Fruit fly (Drosophila melanogaster) whole organism, wandering third instar larva: Measurements from ENCODE around the gene CG13838.
A peak's percentile ranks its signal among the peaks of the same experiment; 100 is the strongest.

ENCODE experiments used
- Abd-B ChIP-seq: fragments of >200 bp; optimal IDR thresholded peaks from 2 replicates; lab custom pipeline; 2017; ENCODE audit warnings: missing biosample characterization, missing genetic modification characterization
- CG32264 ChIP-seq: fragments of 200-800 bp; sonication (Bioruptor generic); optimal IDR thresholded peaks from 2 replicates; lab custom pipeline; 2016; ENCODE audit warnings: missing biosample characterization, missing genetic modification characterization
- CG9705 ChIP-seq: fragments of 200-800 bp; sonication (Bioruptor generic); optimal IDR thresholded peaks from 2 replicates; lab custom pipeline; 2018; ENCODE audit warnings: missing biosample characterization, mild to moderate bottlenecking, missing genetic modification characterization
- CrebA ChIP-seq: fragments of 200-800 bp; sonication (Bioruptor generic); optimal IDR thresholded peaks from 2 replicates; lab custom pipeline; 2016; ENCODE audit warnings: missing biosample characterization, mild to moderate bottlenecking, missing genetic modification characterization, borderline replicate concordance
- Dfd ChIP-seq: fragments of >200 bp; optimal IDR thresholded peaks from 2 replicates; lab custom pipeline; 2017; ENCODE audit warnings: missing biosample characterization, missing genetic modification characterization
- Dif ChIP-seq: fragments of 200-275, 200-300 bp; sonication (Bioruptor generic); optimal IDR thresholded peaks from 2 replicates; lab custom pipeline; 2018; ENCODE audit warnings: missing biosample characterization, missing genetic modification characterization; ENCODE audit not compliant: partially characterized antibody
- GATAd ChIP-seq: sonication (Bioruptor generic); optimal IDR thresholded peaks from 2 replicates; lab custom pipeline; 2016; ENCODE audit warnings: missing biosample characterization, missing genetic modification characterization
- HLH106 ChIP-seq: fragments of 200-800 bp; optimal IDR thresholded peaks from 3 replicates; lab custom pipeline; 2019; ENCODE audit warnings: missing biosample characterization, mild to moderate bottlenecking, missing genetic modification characterization, moderate library complexity
- Hnf4 ChIP-seq: fragments of 200-800 bp; sonication (Bioruptor generic); optimal IDR thresholded peaks from 2 replicates; lab custom pipeline; 2016; ENCODE audit warnings: missing biosample characterization, mild to moderate bottlenecking, missing genetic modification characterization
- Hr78 ChIP-seq: fragments of >200 bp; optimal IDR thresholded peaks from 2 replicates; lab custom pipeline; 2017; ENCODE audit warnings: missing biosample characterization, missing genetic modification characterization
- Hr83 ChIP-seq: fragments of 200-300 bp; sonication (Bioruptor generic); optimal IDR thresholded peaks from 2 replicates; lab custom pipeline; 2016; ENCODE audit warnings: missing biosample characterization, mild to moderate bottlenecking, missing genetic modification characterization, moderate library complexity; ENCODE audit not compliant: poor library complexity, severe bottlenecking
- Jra ChIP-seq: sonication (Bioruptor generic); optimal IDR thresholded peaks from 2 replicates; lab custom pipeline; 2016; ENCODE audit warnings: missing biosample characterization, missing genetic modification characterization
- Mio ChIP-seq: sonication (Bioruptor generic); optimal IDR thresholded peaks from 2 replicates; lab custom pipeline; 2016; ENCODE audit warnings: missing biosample characterization, missing genetic modification characterization
- Myc ChIP-seq: fragments of >200 bp; optimal IDR thresholded peaks from 2 replicates; lab custom pipeline; 2017
- N ChIP-seq: fragments of >200 bp; optimal IDR thresholded peaks from 2 replicates; lab custom pipeline; 2018; ENCODE audit warnings: missing biosample characterization, missing external identifiers, missing genetic modification characterization
- OdsH ChIP-seq: fragments of 200-800 bp; sonication (Bioruptor generic); optimal IDR thresholded peaks from 2 replicates; lab custom pipeline; 2016; ENCODE audit warnings: missing biosample characterization, mild to moderate bottlenecking, missing genetic modification characterization
- Rel ChIP-seq, 2 experiments: fragments of 200-800 bp; sonication (Bioruptor generic) in 1 of 2; optimal IDR thresholded peaks; 2 replicates in 1 of 2; 3 replicates in 1 of 2; lab custom pipeline; 2016 to 2019; ENCODE audit warnings: mild to moderate bottlenecking in 2 of 2, missing biosample characterization in 2 of 2, missing genetic modification characterization in 2 of 2, moderate library complexity in 1 of 2
- Sp1 ChIP-seq: fragments of 200-800 bp; sonication (Bioruptor generic); optimal IDR thresholded peaks from 3 replicates; lab custom pipeline; 2019; ENCODE audit warnings: missing biosample characterization, mild to moderate bottlenecking, missing genetic modification characterization, moderate library complexity
- Vsx2 ChIP-seq: fragments of 200-300, 225-300 bp; sonication (Bioruptor generic); optimal IDR thresholded peaks from 2 replicates; lab custom pipeline; 2018; ENCODE audit warnings: missing biosample characterization, missing genetic modification characterization; ENCODE audit not compliant: partially characterized antibody
- br ChIP-seq: fragments of 200-800 bp; sonication (Bioruptor generic); optimal IDR thresholded peaks from 2 replicates; lab custom pipeline; 2016; ENCODE audit warnings: missing biosample characterization, missing genetic modification characterization
- brk ChIP-seq: fragments of 200-800 bp; sonication (Bioruptor generic); optimal IDR thresholded peaks from 2 replicates; lab custom pipeline; 2016; ENCODE audit warnings: missing biosample characterization, mild to moderate bottlenecking, missing genetic modification characterization
- dl ChIP-seq, 2 experiments: fragments of 175-275, 200-275 bp in 1 of 2; fragments of 200-275 bp in 1 of 2; sonication (Bioruptor generic); optimal IDR thresholded peaks; lab custom pipeline; 2018; ENCODE audit warnings: mild to moderate bottlenecking in 2 of 2, missing biosample characterization in 2 of 2, missing genetic modification characterization in 2 of 2, moderate library complexity in 2 of 2; ENCODE audit not compliant: partially characterized antibody in 2 of 2, insufficient read depth in 1 of 2
- dmrt93B ChIP-seq: fragments of 200-800 bp; sonication (Bioruptor generic); optimal IDR thresholded peaks from 2 replicates; lab custom pipeline; 2018; ENCODE audit warnings: missing biosample characterization, mild to moderate bottlenecking, missing genetic modification characterization
- dsf ChIP-seq: sonication (Bioruptor generic); optimal IDR thresholded peaks from 2 replicates; lab custom pipeline; 2016; ENCODE audit warnings: missing biosample characterization, missing genetic modification characterization, borderline replicate concordance
- ey ChIP-seq: fragments of 200-800 bp; sonication (Bioruptor generic); optimal IDR thresholded peaks from 2 replicates; lab custom pipeline; 2016; ENCODE audit warnings: missing biosample characterization, missing genetic modification characterization
- foxo ChIP-seq, 2 experiments: fragments of 200-800 bp; sonication (Bioruptor generic); optimal IDR thresholded peaks; 2 replicates in 1 of 2; 3 replicates in 1 of 2; lab custom pipeline; 2016 to 2017; ENCODE audit warnings: missing biosample characterization in 2 of 2, missing genetic modification characterization in 2 of 2
- fru ChIP-seq: fragments of 200-800 bp; sonication (Bioruptor generic); optimal IDR thresholded peaks from 3 replicates; lab custom pipeline; 2016; ENCODE audit warnings: missing biosample characterization, mild to moderate bottlenecking, missing genetic modification characterization
- h ChIP-seq: fragments of 200-800 bp; sonication (Bioruptor generic); optimal IDR thresholded peaks from 3 replicates; lab custom pipeline; 2016; ENCODE audit warnings: missing biosample characterization, mild to moderate bottlenecking, missing genetic modification characterization
- jim ChIP-seq: fragments of 175-275, 200-325 bp; sonication (Bioruptor generic); optimal IDR thresholded peaks from 2 replicates; lab custom pipeline; 2016; ENCODE audit warnings: missing biosample characterization, mild to moderate bottlenecking, missing genetic modification characterization
- lola ChIP-seq: fragments of >200 bp; optimal IDR thresholded peaks from 2 replicates; lab custom pipeline; 2017; ENCODE audit warnings: missing biosample characterization, missing genetic modification characterization
- pan ChIP-seq: fragments of >200 bp; optimal IDR thresholded peaks from 2 replicates; lab custom pipeline; 2017
- psq ChIP-seq: fragments of 200-800 bp; sonication (Bioruptor generic); optimal IDR thresholded peaks from 3 replicates; lab custom pipeline; 2017; ENCODE audit warnings: missing biosample characterization, mild to moderate bottlenecking, missing genetic modification characterization, moderate library complexity
- rgr ChIP-seq: fragments of 200-800 bp; sonication (Bioruptor generic); optimal IDR thresholded peaks from 3 replicates; lab custom pipeline; 2016; ENCODE audit warnings: missing biosample characterization, mild to moderate bottlenecking, missing genetic modification characterization
- sage ChIP-seq: fragments of 200-800 bp; sonication (Bioruptor generic); optimal IDR thresholded peaks from 2 replicates; lab custom pipeline; 2016; ENCODE audit warnings: missing biosample characterization, mild to moderate bottlenecking, missing genetic modification characterization
- sv ChIP-seq: fragments of 200-800 bp; sonication (Bioruptor generic); optimal IDR thresholded peaks from 3 replicates; lab custom pipeline; 2016; ENCODE audit warnings: missing biosample characterization, missing genetic modification characterization
- tai ChIP-seq: sonication (Bioruptor generic); optimal IDR thresholded peaks from 2 replicates; lab custom pipeline; 2016; ENCODE audit warnings: missing biosample characterization, missing genetic modification characterization
- usp ChIP-seq: fragments of >200 bp; optimal IDR thresholded peaks from 2 replicates; lab custom pipeline; 2017; ENCODE audit warnings: missing biosample characterization, missing genetic modification characterization
- woc ChIP-seq: sonication (Bioruptor generic); optimal IDR thresholded peaks from 2 replicates; lab custom pipeline; 2016; ENCODE audit warnings: missing biosample characterization, mild to moderate bottlenecking, missing genetic modification characterization

The CG13838 gene

DNA sequence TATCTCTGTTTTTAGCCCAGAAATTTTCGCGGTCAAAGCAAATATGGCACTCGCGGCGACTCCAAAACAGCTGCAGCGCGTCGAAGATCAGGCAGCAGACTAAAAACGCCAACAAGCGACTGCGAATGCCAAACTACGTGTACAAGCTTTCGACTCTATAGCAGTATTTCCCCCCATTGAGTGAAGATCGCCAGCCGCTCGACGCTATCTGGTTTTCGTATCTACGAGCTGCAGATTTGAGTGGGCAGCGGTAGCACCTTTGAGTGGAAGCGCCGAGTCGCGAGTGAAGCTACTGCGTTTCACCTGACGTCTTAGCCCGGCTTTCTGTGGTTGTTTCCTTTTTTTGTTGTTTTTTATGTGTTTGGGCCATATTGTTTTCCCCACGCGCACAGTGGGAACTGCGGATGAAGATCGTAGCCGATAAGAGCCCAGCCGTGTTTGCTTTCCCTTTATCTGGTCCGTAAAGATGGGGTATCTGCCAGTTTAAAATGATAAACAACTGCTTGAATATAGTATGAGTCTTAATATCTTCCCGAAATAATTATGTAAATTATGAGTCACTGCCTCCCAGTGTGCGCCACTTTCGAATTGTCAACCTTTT, 6.1 kb downstream of the CG13838 start, which contains the start of gene CG17121:
Gene CG17121, minus strand, starts transcription at position 126 of the 601 bp plus-strand sequence.
- no peak for TF ChIP-seq lola
- peak; percentile 43 for TF ChIP-seq CrebA
- no peak for TF ChIP-seq GATAd (GFP tag; lab: Kevin White, UChicago)
- TF ChIP-seq Rel (GFP tag; optimal IDR thresholded peaks at IDR 0.05; lab: Kevin White, UChicago), result no peak
- TF ChIP-seq Rel (tag; optimal IDR thresholded peaks at IDR 0.05; lab: Kevin White, UChicago), result peak; percentile 85
- no peak for TF ChIP-seq Vsx2 (GFP tag; lab: Kevin White, UChicago)
- no peak for TF ChIP-seq Sp1 (GFP tag; lab: Kevin White, UChicago)
- peak in 1 of 2 experiments; percentile 43 for TF ChIP-seq dl (GFP tag; optimal IDR thresholded peaks at IDR 0.05; lab: Kevin White, UChicago; ENCODE audit: insufficient read depth in 1 of 2, partially characterized antibody in 2 of 2)
- no peak for TF ChIP-seq Jra (GFP tag; lab: Kevin White, UChicago)
- TF ChIP-seq Dif (GFP tag; lab: Kevin White, UChicago), result peak; percentile 33
- TF ChIP-seq sage (GFP tag; lab: Kevin White, UChicago), result no peak
- TF ChIP-seq dmrt93B (GFP tag; lab: Kevin White, UChicago), result no peak

DNA sequence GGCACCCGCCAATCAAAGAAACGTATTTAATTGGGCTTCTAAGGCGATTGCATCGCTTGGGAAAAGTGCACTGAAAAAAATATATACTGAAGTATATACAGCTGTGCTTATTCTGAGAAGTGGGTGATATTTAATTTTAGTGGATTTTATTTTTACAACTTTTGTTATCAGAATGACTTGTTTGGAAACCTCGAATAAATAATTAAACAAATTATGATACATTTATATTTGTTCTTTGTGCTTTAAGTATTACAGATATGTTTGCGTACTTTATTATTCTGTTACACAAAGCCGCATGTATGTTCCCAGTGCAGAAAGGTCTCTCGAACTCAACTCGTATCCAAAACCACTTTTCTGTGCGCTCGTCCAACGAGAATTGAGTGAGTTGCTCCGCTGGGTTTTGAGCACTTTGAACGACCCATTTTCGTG, 6.7 kb downstream of the CG13838 start:
- TF ChIP-seq dmrt93B (GFP tag; lab: Kevin White, UChicago) (peak; percentile 80), h (GFP tag; lab: Kevin White, UChicago) (peak; percentile 84), GATAd (GFP tag; lab: Kevin White, UChicago) (peak; percentile 20), Myc (lab: Kevin White, UChicago) (no peak), Rel (GFP tag; optimal IDR thresholded peaks at IDR 0.05; lab: Kevin White, UChicago) (no peak), Rel (tag; optimal IDR thresholded peaks at IDR 0.05; lab: Kevin White, UChicago) (peak; percentile 39), Dif (GFP tag; lab: Kevin White, UChicago) (no peak), dl (GFP tag; optimal IDR thresholded peaks at IDR 0.05; lab: Kevin White, UChicago; ENCODE audit: insufficient read depth in 1 of 2, partially characterized antibody in 2 of 2) (no peak), ey (peak; percentile 79), woc (GFP tag; lab: Kevin White, UChicago) (peak; percentile 85), Dfd (GFP tag; lab: Kevin White, UChicago) (no peak), usp (no peak), OdsH (GFP tag; lab: Kevin White, UChicago) (peak; percentile 85), Hr78 (GFP tag; lab: Kevin White, UChicago) (no peak), Vsx2 (GFP tag; lab: Kevin White, UChicago) (no peak), jim (GFP tag; lab: Kevin White, UChicago) (no peak), Hnf4 (GFP tag; lab: Kevin White, UChicago) (peak; percentile 54), dsf (GFP tag; lab: Kevin White, UChicago) (peak; percentile 57), lola (no peak), rgr (GFP tag; lab: Kevin White, UChicago) (peak; percentile 78), CG9705 (GFP tag; lab: Kevin White, UChicago) (peak; percentile 72), sv (peak; percentile 26), N (GFP tag; lab: Kevin White, UChicago) (no peak), Abd-B (GFP tag; lab: Kevin White, UChicago) (no peak), pan (lab: Kevin White, UChicago) (no peak), psq (peak; percentile 71), Sp1 (GFP tag; lab: Kevin White, UChicago) (peak; percentile 90), fru (GFP tag; lab: Kevin White, UChicago) (peak; percentile 84), CG32264 (GFP tag; lab: Kevin White, UChicago) (peak; percentile 1), tai (GFP tag; lab: Kevin White, UChicago) (peak; percentile 72), HLH106 (tag; lab: Kevin White, UChicago) (peak; percentile 89), Hr83 (GFP tag; lab: Kevin White, UChicago) (no peak), Jra (GFP tag; lab: Kevin White, UChicago) (peak; percentile 62), foxo (GFP tag; optimal IDR thresholded peaks at IDR 0.05; lab: Kevin White, UChicago) (peak in 1 of 2 experiments; percentile 84), br (GFP tag; lab: Kevin White, UChicago) (peak; percentile 72), sage (GFP tag; lab: Kevin White, UChicago) (peak; percentile 63), Mio (GFP tag; lab: Kevin White, UChicago) (no peak), CrebA (no peak), brk (no peak)
